Worm (Caenorhabditis elegans) whole organism, L3 larva: ENCODE data around the gene F28C10.3.
A peak's percentile ranks its signal among the peaks of the same experiment; 100 is the strongest.

Experiments used
- R02D3.7 ChIP-seq: fragments of 150-350 bp; optimal IDR thresholded peaks from 2 replicates; lab custom pipeline; 2014; ENCODE audit warnings: missing biosample characterization, missing genetic modification characterization
- ZK546.5 ChIP-seq: sonication (generic microtip); optimal IDR thresholded peaks from 2 replicates; lab custom pipeline; 2017; ENCODE audit warnings: missing biosample characterization, missing genetic modification characterization
- aly-2 ChIP-seq: fragments of 150-350 bp; optimal IDR thresholded peaks from 2 replicates; lab custom pipeline; 2014; ENCODE audit warnings: missing biosample characterization, missing genetic modification characterization
- ama-1 ChIP-seq: fragments of 150-350 bp; optimal IDR thresholded peaks from 2 replicates; lab custom pipeline; 2018
- ceh-16 ChIP-seq: sonication (generic microtip); optimal IDR thresholded peaks from 2 replicates; lab custom pipeline; 2017; ENCODE audit warnings: missing biosample characterization, missing genetic modification characterization
- ceh-28 ChIP-seq: fragments of 150-350 bp; optimal IDR thresholded peaks from 2 replicates; lab custom pipeline; 2014; ENCODE audit warnings: missing biosample characterization, missing genetic modification reagents, missing genetic modification characterization
- ceh-82 ChIP-seq: fragments of 150-350 bp; optimal IDR thresholded peaks from 2 replicates; lab custom pipeline; 2014; ENCODE audit warnings: missing biosample characterization, missing genetic modification characterization
- ceh-9 ChIP-seq: sonication (generic microtip); optimal IDR thresholded peaks from 2 replicates; lab custom pipeline; 2018; ENCODE audit warnings: missing biosample characterization, missing genetic modification characterization
- egl-5 ChIP-seq: fragments of 150-350 bp; optimal IDR thresholded peaks from 2 replicates; lab custom pipeline; 2017; ENCODE audit warnings: missing biosample characterization, missing genetic modification reagents, missing genetic modification characterization, inconsistent platforms
- elt-2 ChIP-seq: sonication (generic microtip); optimal IDR thresholded peaks from 2 replicates; lab custom pipeline; 2016; ENCODE audit warnings: missing genetic modification reagents, mild to moderate bottlenecking, missing genetic modification characterization, missing compliant biosample characterization
- elt-3 ChIP-seq, 3 experiments: fragments of 150-350 bp in 1 of 3; sonication (generic microtip) in 2 of 3; optimal IDR thresholded peaks; 2 replicates in 2 of 3; 4 replicates in 1 of 3; lab custom pipeline; 2014 to 2017; ENCODE audit warnings: missing biosample characterization in 3 of 3, missing genetic modification characterization in 3 of 3
- eor-1 ChIP-seq, 2 experiments: fragments of 150-350 bp; optimal IDR thresholded peaks; 2 replicates each; lab custom pipeline; 2014 to 2018; ENCODE audit warnings: missing biosample characterization in 2 of 2, missing genetic modification characterization in 2 of 2
- fkh-10 ChIP-seq: sonication (generic microtip); optimal IDR thresholded peaks from 2 replicates; lab custom pipeline; 2017; ENCODE audit warnings: missing biosample characterization, missing genetic modification reagents, missing genetic modification characterization
- fkh-2 ChIP-seq: fragments of 150-350 bp; optimal IDR thresholded peaks from 2 replicates; lab custom pipeline; 2014; ENCODE audit warnings: missing biosample characterization, missing genetic modification reagents, missing genetic modification characterization
- fos-1 ChIP-seq: fragments of 150-350 bp; optimal IDR thresholded peaks from 2 replicates; lab custom pipeline; 2014; ENCODE audit warnings: missing biosample characterization, missing genetic modification characterization
- hmg-11 ChIP-seq: sonication (generic microtip); optimal IDR thresholded peaks from 2 replicates; lab custom pipeline; 2016; ENCODE audit warnings: missing genetic modification characterization, missing compliant biosample characterization
- jun-1 ChIP-seq: fragments of 150-350 bp; optimal IDR thresholded peaks from 2 replicates; lab custom pipeline; 2014; ENCODE audit warnings: missing biosample characterization, missing genetic modification reagents, missing genetic modification characterization
- lin-39 ChIP-seq: fragments of 150-350 bp; optimal IDR thresholded peaks from 2 replicates; lab custom pipeline; 2018; ENCODE audit warnings: missing biosample characterization, missing genetic modification reagents, missing genetic modification characterization
- lsy-12 ChIP-seq: sonication (generic microtip); optimal IDR thresholded peaks from 2 replicates; lab custom pipeline; 2016; ENCODE audit warnings: mild to moderate bottlenecking, missing genetic modification characterization, missing compliant biosample characterization
- mdl-1 ChIP-seq: fragments of 150-350 bp; optimal IDR thresholded peaks from 2 replicates; lab custom pipeline; 2014; ENCODE audit warnings: missing biosample characterization, missing genetic modification characterization
- mml-1 ChIP-seq: fragments of 150-350 bp; sonication (generic microtip); optimal IDR thresholded peaks from 3 replicates; lab custom pipeline; 2014; ENCODE audit warnings: missing biosample characterization, missing genetic modification characterization
- nfya-1 ChIP-seq: sonication (generic microtip); optimal IDR thresholded peaks from 2 replicates; lab custom pipeline; 2017; ENCODE audit warnings: missing genetic modification characterization, mild to moderate bottlenecking, missing compliant biosample characterization, antibody characterized with exemption, moderate library complexity; ENCODE audit not compliant: insufficient read depth
- nhr-11 ChIP-seq: fragments of 150-350 bp; optimal IDR thresholded peaks from 2 replicates; lab custom pipeline; 2014; ENCODE audit warnings: missing biosample characterization, missing genetic modification characterization
- nhr-12 ChIP-seq: fragments of 150-350 bp; optimal IDR thresholded peaks from 2 replicates; lab custom pipeline; 2014; ENCODE audit warnings: missing biosample characterization, missing genetic modification characterization
- nhr-23 ChIP-seq: fragments of 150-350 bp; optimal IDR thresholded peaks from 2 replicates; lab custom pipeline; 2014; ENCODE audit warnings: missing biosample characterization, missing genetic modification reagents, missing genetic modification characterization
- nhr-237 ChIP-seq: fragments of 150-350 bp; optimal IDR thresholded peaks from 2 replicates; lab custom pipeline; 2014; ENCODE audit warnings: missing biosample characterization, missing genetic modification characterization
- nhr-25 ChIP-seq: sonication (generic microtip); optimal IDR thresholded peaks from 2 replicates; lab custom pipeline; 2017; ENCODE audit warnings: missing biosample characterization, missing genetic modification characterization
- nhr-28 ChIP-seq: fragments of 150-350 bp; optimal IDR thresholded peaks from 2 replicates; lab custom pipeline; 2014; ENCODE audit warnings: missing biosample characterization, missing genetic modification characterization
- nhr-43 ChIP-seq: sonication (generic microtip); optimal IDR thresholded peaks from 2 replicates; lab custom pipeline; 2016; ENCODE audit warnings: mild to moderate bottlenecking, missing genetic modification characterization, missing compliant biosample characterization; ENCODE audit not compliant: poor library complexity, severe bottlenecking
- nhr-67 ChIP-seq: fragments of 150-350 bp; optimal IDR thresholded peaks from 2 replicates; lab custom pipeline; 2014; ENCODE audit warnings: missing biosample characterization, missing genetic modification characterization
- nhr-76 ChIP-seq: fragments of 150-350 bp; sonication (generic microtip); optimal IDR thresholded peaks from 5 replicates; lab custom pipeline; 2014; ENCODE audit warnings: missing biosample characterization, missing genetic modification characterization
- nhr-77 ChIP-seq: fragments of 150-350 bp; optimal IDR thresholded peaks from 2 replicates; lab custom pipeline; 2014; ENCODE audit warnings: missing biosample characterization, missing genetic modification characterization
- pha-4 ChIP-seq: fragments of 150-350 bp; optimal IDR thresholded peaks from 2 replicates; lab custom pipeline; 2014; ENCODE audit warnings: missing biosample characterization, missing genetic modification reagents, missing genetic modification characterization
- pqm-1 ChIP-seq: fragments of 150-350 bp; optimal IDR thresholded peaks from 2 replicates; lab custom pipeline; 2017; ENCODE audit warnings: missing biosample characterization, missing genetic modification characterization, inconsistent platforms
- sea-2 ChIP-seq: fragments of 150-350 bp; sonication (generic microtip); optimal IDR thresholded peaks from 4 replicates; lab custom pipeline; 2014; ENCODE audit warnings: missing biosample characterization, missing genetic modification reagents, missing genetic modification characterization
- skn-1 ChIP-seq: fragments of 150-350 bp; optimal IDR thresholded peaks from 2 replicates; lab custom pipeline; 2014; ENCODE audit warnings: missing biosample characterization, missing genetic modification characterization
- snpc-4 ChIP-seq: fragments of 150-350 bp; optimal IDR thresholded peaks from 2 replicates; lab custom pipeline; 2014; ENCODE audit warnings: missing biosample characterization, missing genetic modification characterization
- tbx-2 ChIP-seq: sonication (generic microtip); optimal IDR thresholded peaks from 2 replicates; lab custom pipeline; 2016; ENCODE audit warnings: mild to moderate bottlenecking, missing genetic modification characterization, missing compliant biosample characterization
- zag-1 ChIP-seq: fragments of 150-350 bp; optimal IDR thresholded peaks from 2 replicates; lab custom pipeline; 2014; ENCODE audit warnings: missing biosample characterization, missing genetic modification characterization
- ztf-11 ChIP-seq: fragments of 150-350 bp; optimal IDR thresholded peaks from 2 replicates; lab custom pipeline; 2014; ENCODE audit warnings: missing biosample characterization, missing genetic modification characterization
- ztf-4 ChIP-seq: fragments of 150-350 bp; optimal IDR thresholded peaks from 2 replicates; lab custom pipeline; 2014; ENCODE audit warnings: missing biosample characterization, missing genetic modification characterization

F28C10.3 gene

DNA sequence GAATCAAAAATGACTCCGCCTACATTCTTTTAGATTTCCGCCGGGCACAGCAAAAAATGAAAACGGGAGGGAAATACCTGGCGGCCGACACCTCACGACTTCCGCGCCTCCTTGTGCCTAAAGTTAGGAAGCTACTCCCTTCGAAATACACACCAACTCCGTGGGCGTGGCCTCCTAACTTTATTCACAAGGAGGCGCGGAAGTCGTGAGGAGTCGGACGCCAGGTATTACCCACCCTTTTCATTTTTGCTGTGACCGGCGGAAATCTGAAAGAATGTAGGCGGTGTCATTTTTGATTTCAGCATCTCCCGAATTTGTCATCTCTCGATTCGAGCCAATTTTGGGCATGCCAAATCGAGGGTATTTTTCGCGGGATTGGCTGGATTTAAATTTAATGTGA lies 2.5 kb upstream of the F28C10.3 start:
- TF ChIP-seq lin-39 (tag; lab: Kevin White, UChicago) (no peak), snpc-4 (tag; lab: Kevin White, UChicago) (no peak), tbx-2 (no peak), fkh-2 (tag; lab: Kevin White, UChicago) (no peak), pqm-1 (tag; lab: Kevin White, UChicago) (no peak), nhr-11 (tag; lab: Kevin White, UChicago) (no peak), mml-1 (tag; lab: Kevin White, UChicago) (no peak), nhr-25 (tag; lab: Kevin White, UChicago) (no peak), nhr-237 (tag; lab: Kevin White, UChicago) (no peak), ztf-4 (tag; lab: Kevin White, UChicago) (no peak), jun-1 (tag; lab: Kevin White, UChicago) (no peak), pha-4 (tag; lab: Kevin White, UChicago) (no peak), ceh-16 (no peak), ama-1 (no peak), ceh-9 (tag; lab: Kevin White, UChicago) (no peak), ZK546.5 (no peak), fkh-10 (no peak), nhr-77 (no peak)

DNA sequence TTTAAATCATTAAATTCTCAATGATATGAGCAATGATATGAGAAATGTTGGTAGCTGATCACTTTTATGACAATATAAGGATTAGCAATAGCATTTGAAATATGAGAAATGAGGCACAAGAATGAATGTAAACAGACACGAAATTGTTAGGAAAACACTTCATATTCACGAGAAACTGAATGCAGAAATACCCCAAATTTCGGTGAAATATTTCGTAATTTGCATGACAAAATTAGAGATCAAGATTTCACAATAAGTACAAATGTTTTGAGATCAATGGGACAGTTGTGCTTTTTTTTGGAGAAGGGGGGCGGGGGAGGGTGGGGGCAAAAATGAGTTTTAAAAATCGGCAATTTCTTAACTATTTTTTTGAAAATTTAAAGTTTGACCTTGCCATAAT lies 737 bp upstream of the F28C10.3 start:
- no peak for TF ChIP-seq snpc-4 (tag; lab: Kevin White, UChicago)
- TF ChIP-seq zag-1 (tag; lab: Kevin White, UChicago), result no peak
- no peak for TF ChIP-seq sea-2 (GFP tag; lab: Kevin White, UChicago)
- TF ChIP-seq egl-5 (tag; lab: Kevin White, UChicago), result no peak

DNA sequence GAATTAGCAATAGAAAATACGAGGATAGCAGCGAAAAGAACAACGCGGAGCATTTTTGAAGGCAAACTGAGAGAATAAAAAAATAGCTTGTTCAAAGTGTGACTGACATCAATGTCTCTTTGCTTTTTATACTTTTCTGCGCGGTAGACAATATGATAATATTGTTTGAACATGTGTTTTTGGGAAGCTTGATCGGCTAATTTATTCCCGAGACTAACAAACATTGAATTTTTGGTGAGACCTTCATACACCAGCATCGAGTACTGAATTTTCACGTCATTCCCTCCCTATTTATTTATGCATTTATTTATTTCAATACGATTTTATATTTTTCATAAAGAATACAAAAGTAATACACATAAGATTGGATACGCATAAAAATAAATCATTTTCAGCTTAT lies 4.7 kb downstream of the F28C10.3 start, which contains the start of gene B0310.6:
TSS of gene B0310.6 (minus strand) at position 101 of the 400 bp plus-strand sequence.
- TF ChIP-seq fkh-10 (no peak), R02D3.7 (tag; lab: Kevin White, UChicago) (no peak), fos-1 (no peak), eor-1 (tag; optimal IDR thresholded peaks at IDR 0.05; lab: Kevin White, UChicago) (no peak), nhr-77 (no peak), egl-5 (tag; lab: Kevin White, UChicago) (no peak), ceh-28 (tag; lab: Kevin White, UChicago) (no peak), ZK546.5 (no peak), nhr-28 (tag; lab: Kevin White, UChicago) (no peak), ceh-82 (no peak), nhr-237 (tag; lab: Kevin White, UChicago) (no peak), elt-3 (tag; optimal IDR thresholded peaks at IDR 0.05; lab: Kevin White, UChicago) (no peak), zag-1 (tag; lab: Kevin White, UChicago) (no peak), lin-39 (tag; lab: Kevin White, UChicago) (no peak), nfya-1 (no peak), ztf-4 (tag; lab: Kevin White, UChicago) (no peak), snpc-4 (tag; lab: Kevin White, UChicago) (no peak)

DNA sequence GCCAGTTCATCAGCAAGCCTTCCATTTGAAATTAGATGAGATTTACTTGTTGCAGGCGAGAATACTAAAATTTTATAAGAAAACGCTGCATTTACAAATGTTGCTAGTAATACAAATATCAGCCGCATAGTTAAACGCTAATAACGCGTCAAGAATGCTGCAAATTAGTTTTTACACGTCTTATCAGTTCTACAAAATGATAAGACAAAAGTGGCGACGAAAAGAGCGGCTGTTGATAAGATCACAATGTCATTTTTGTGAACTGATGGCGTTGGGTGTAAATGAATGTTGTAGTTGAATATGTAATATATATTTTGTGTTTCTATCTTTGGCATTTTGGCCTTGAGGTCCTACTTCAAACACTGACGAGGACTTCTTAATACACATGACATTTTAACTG lies 5.6 kb downstream of the F28C10.3 start, which contains the start of gene ugt-46:
TSS of gene ugt-46 (minus strand) at position 279 of the 400 bp plus-strand sequence.
- peak; percentile 9 for TF ChIP-seq pha-4 (tag; lab: Kevin White, UChicago)
- no peak for TF ChIP-seq ztf-11 (tag; lab: Kevin White, UChicago)
- no peak for TF ChIP-seq nhr-23 (tag; lab: Kevin White, UChicago)
- TF ChIP-seq ceh-82, result no peak
- TF ChIP-seq ZK546.5, result no peak
- TF ChIP-seq lsy-12 (tag; lab: Kevin White, UChicago), result no peak
- no peak for TF ChIP-seq aly-2
- no peak for TF ChIP-seq ceh-16
- no peak for TF ChIP-seq zag-1 (tag; lab: Kevin White, UChicago)
- no peak for TF ChIP-seq nhr-11 (tag; lab: Kevin White, UChicago)
- no peak for TF ChIP-seq snpc-4 (tag; lab: Kevin White, UChicago)
- no peak for TF ChIP-seq ztf-4 (tag; lab: Kevin White, UChicago)
- peak; percentile 88 for TF ChIP-seq pqm-1 (tag; lab: Kevin White, UChicago)
- TF ChIP-seq nhr-67 (tag; lab: Kevin White, UChicago), result no peak
- no peak for TF ChIP-seq hmg-11 (tag; lab: Kevin White, UChicago)
- TF ChIP-seq lin-39 (tag; lab: Kevin White, UChicago), result no peak
- no peak for TF ChIP-seq mdl-1
- peak; percentile 95 for TF ChIP-seq elt-2 (tag; lab: Kevin White, UChicago)
- no peak for TF ChIP-seq nhr-76
- no peak for TF ChIP-seq nhr-43 (tag; lab: Kevin White, UChicago)
- no peak for TF ChIP-seq skn-1 (tag; lab: Kevin White, UChicago)
- no peak for TF ChIP-seq eor-1 (tag; optimal IDR thresholded peaks at IDR 0.05; lab: Kevin White, UChicago)
- TF ChIP-seq nhr-28 (tag; lab: Kevin White, UChicago), result no peak
- TF ChIP-seq nhr-12 (tag; lab: Kevin White, UChicago), result no peak
- TF ChIP-seq elt-3 (tag; optimal IDR thresholded peaks at IDR 0.05; lab: Kevin White, UChicago), result peak in 1 of 3 experiments; percentile 15
